Fruit fly (Drosophila melanogaster) whole organism, embryonic: Measurements from ENCODE around the gene Lamtor4.

Experiments
- Awh ChIP-seq: fragments of 200-800 bp; sonication (Bioruptor generic); IDR thresholded peaks from 2 replicates; pipeline ENCODE4, ENCODE4 v1.3.6; 2022; ENCODE audit warnings: missing biosample characterization, missing genetic modification characterization
- CG11504 ChIP-seq: fragments of 200-800 bp; sonication (Bioruptor generic); optimal IDR thresholded peaks from 3 replicates; lab custom pipeline; 2019; ENCODE audit warnings: missing biosample characterization, mild to moderate bottlenecking, missing genetic modification characterization, moderate library complexity
- CG11695 ChIP-seq: fragments of 200-800 bp; sonication (Bioruptor generic); IDR thresholded peaks from 3 replicates; pipeline ENCODE4 v1.3.6; 2022; ENCODE audit warnings: missing biosample characterization, missing genetic modification characterization
- CG12071 ChIP-seq: fragments of 200-800 bp; sonication (Bioruptor generic); optimal IDR thresholded peaks from 3 replicates; lab custom pipeline; 2018; ENCODE audit warnings: missing biosample characterization, mild to moderate bottlenecking, missing genetic modification characterization
- CG12769 ChIP-seq: fragments of 200-800 bp; sonication (Bioruptor generic); optimal IDR thresholded peaks from 2 replicates; lab custom pipeline; 2019; ENCODE audit warnings: missing biosample characterization, mild to moderate bottlenecking, missing genetic modification characterization, moderate library complexity
- CG1603 ChIP-seq: fragments of 200-800 bp; sonication (Bioruptor generic); optimal IDR thresholded peaks from 2 replicates; lab custom pipeline; 2019; ENCODE audit warnings: missing biosample characterization, mild to moderate bottlenecking, missing genetic modification characterization, moderate library complexity
- CG17829 ChIP-seq: fragments of 200-800 bp; optimal IDR thresholded peaks from 2 replicates; lab custom pipeline; 2019; ENCODE audit warnings: missing biosample characterization, mild to moderate bottlenecking, missing genetic modification characterization, moderate library complexity
- CG2678 ChIP-seq: fragments of 200-800 bp; sonication (Bioruptor generic); optimal IDR thresholded peaks from 3 replicates; lab custom pipeline; 2019; ENCODE audit warnings: missing biosample characterization, mild to moderate bottlenecking, missing genetic modification characterization, moderate library complexity
- CG2712 ChIP-seq: fragments of 200-800 bp; optimal IDR thresholded peaks from 3 replicates; lab custom pipeline; 2019; ENCODE audit warnings: missing biosample characterization, mild to moderate bottlenecking, missing genetic modification characterization, moderate library complexity
- CG3726 ChIP-seq: fragments of 200-800 bp; sonication (Bioruptor generic); IDR thresholded peaks from 3 replicates; pipeline ENCODE4, ENCODE4 v1.3.6; 2022; ENCODE audit warnings: missing biosample characterization, missing genetic modification characterization
- CG3838 ChIP-seq: fragments of 200-800 bp; sonication (Bioruptor generic); optimal IDR thresholded peaks from 3 replicates; lab custom pipeline; 2016; ENCODE audit warnings: missing biosample characterization, missing genetic modification characterization
- CG4424 ChIP-seq: fragments of 200-800 bp; sonication (Bioruptor generic); optimal IDR thresholded peaks from 3 replicates; lab custom pipeline; 2016; ENCODE audit warnings: missing biosample characterization, missing genetic modification characterization
- CG6689 ChIP-seq: fragments of 200-800 bp; sonication (Bioruptor generic); IDR thresholded peaks from 2 replicates; pipeline ENCODE4 v1.3.6; 2022; ENCODE audit warnings: missing biosample characterization, missing genetic modification characterization
- CG7987 ChIP-seq: fragments of 200-800 bp; sonication (Bioruptor generic); optimal IDR thresholded peaks from 2 replicates; lab custom pipeline; 2018; ENCODE audit warnings: missing biosample characterization, mild to moderate bottlenecking, missing genetic modification characterization, moderate library complexity
- CG8924 ChIP-seq: fragments of 200-800 bp; optimal IDR thresholded peaks from 3 replicates; lab custom pipeline; 2019; ENCODE audit warnings: missing biosample characterization, mild to moderate bottlenecking, missing genetic modification characterization, moderate library complexity
- CG9609 ChIP-seq: fragments of 200-800 bp; sonication (Bioruptor generic); optimal IDR thresholded peaks from 3 replicates; lab custom pipeline; 2016; ENCODE audit warnings: missing biosample characterization, missing genetic modification characterization
- CoRest ChIP-seq: fragments of 200-800 bp; sonication (Bioruptor generic); optimal IDR thresholded peaks from 3 replicates; lab custom pipeline; 2018; ENCODE audit warnings: missing biosample characterization, mild to moderate bottlenecking, missing genetic modification characterization, moderate library complexity
- Deaf1 ChIP-seq: fragments of 200-800 bp; optimal IDR thresholded peaks from 3 replicates; lab custom pipeline; 2019; ENCODE audit warnings: missing biosample characterization, mild to moderate bottlenecking, missing genetic modification characterization, moderate library complexity
- Dfd ChIP-seq, 2 experiments: fragments of >200 bp; optimal IDR thresholded peaks; 2 replicates each; lab custom pipeline; 2017; ENCODE audit warnings: missing biosample characterization in 2 of 2, missing genetic modification characterization in 2 of 2
- Ets65A ChIP-seq: fragments of 200-800 bp; sonication (Bioruptor generic); peaks from one replicate; lab custom pipeline; 2016; ENCODE audit warnings: missing biosample characterization, missing genetic modification characterization
- Hand ChIP-seq: fragments of 200-800 bp; sonication (Bioruptor generic); optimal IDR thresholded peaks from 2 replicates; lab custom pipeline; 2017; ENCODE audit warnings: mild to moderate bottlenecking, missing biosample characterization, missing genetic modification reagents, missing genetic modification characterization
- Hmr ChIP-seq: fragments of 200-800 bp; sonication (Bioruptor generic); optimal IDR thresholded peaks from 3 replicates; lab custom pipeline; 2017; ENCODE audit warnings: mild to moderate bottlenecking, missing biosample characterization, missing genetic modification reagents, missing genetic modification characterization
- Med ChIP-seq: fragments of 200-800 bp; sonication (Bioruptor generic); peaks from one replicate; lab custom pipeline; 2016; ENCODE audit warnings: missing biosample characterization, missing genetic modification characterization, mild to moderate bottlenecking, inconsistent platforms, moderate library complexity
- Sox102F ChIP-seq: fragments of 200-800 bp; sonication (Bioruptor generic); optimal IDR thresholded peaks from 2 replicates; lab custom pipeline; 2018; ENCODE audit warnings: missing biosample characterization, mild to moderate bottlenecking, missing genetic modification characterization, moderate library complexity
- Sry-δ ChIP-seq: fragments of 200-800 bp; sonication (Bioruptor generic); optimal IDR thresholded peaks from 2 replicates; lab custom pipeline; 2016; ENCODE audit warnings: missing biosample characterization, missing genetic modification characterization
- Xrp1 ChIP-seq: fragments of 200-800 bp; sonication (Bioruptor generic); IDR thresholded peaks from 2 replicates; pipeline ENCODE4 v1.3.6; 2022; ENCODE audit warnings: missing biosample characterization, missing genetic modification characterization
- chif ChIP-seq, 2 experiments: fragments of 200-800 bp; sonication (Bioruptor generic); optimal IDR thresholded peaks; 3 replicates each; lab custom pipeline; 2016; ENCODE audit warnings: missing biosample characterization in 2 of 2, missing genetic modification characterization in 2 of 2
- chinmo ChIP-seq: fragments of 200-800 bp; sonication (Bioruptor generic); IDR thresholded peaks from 4 replicates; pipeline ENCODE4 v1.3.6; 2022; ENCODE audit warnings: missing biosample characterization, missing genetic modification characterization; ENCODE audit not compliant: partially characterized antibody
- chm ChIP-seq: fragments of 200-800 bp; sonication (Bioruptor generic); IDR thresholded peaks from 2 replicates; pipeline ENCODE4 v1.3.6; 2022; ENCODE audit warnings: missing biosample characterization, missing genetic modification characterization
- cwo ChIP-seq: fragments of 200-800 bp; sonication (Bioruptor generic); optimal IDR thresholded peaks from 3 replicates; lab custom pipeline; 2017; ENCODE audit warnings: missing biosample characterization, missing genetic modification characterization, mild to moderate bottlenecking, moderate library complexity, missing genetic modification reagents
- dimm ChIP-seq: fragments of 200-800 bp; sonication (Bioruptor generic); IDR thresholded peaks from 2 replicates; pipeline ENCODE4 v1.3.6; 2022; ENCODE audit warnings: missing biosample characterization, missing genetic modification characterization
- ham ChIP-seq: fragments of 200-800 bp; sonication (Bioruptor generic); IDR thresholded peaks from 2 replicates; pipeline ENCODE4 v1.3.6; 2022; ENCODE audit warnings: missing biosample characterization, missing genetic modification characterization
- kni ChIP-seq: fragments of 200-800 bp; sonication (Bioruptor generic); optimal IDR thresholded peaks from 3 replicates; lab custom pipeline; 2017; ENCODE audit warnings: mild to moderate bottlenecking, missing biosample characterization, missing genetic modification reagents, missing genetic modification characterization
- lov ChIP-seq, 2 experiments: fragments of 200-800 bp in 1 of 2; fragments of >200 bp in 1 of 2; sonication (Bioruptor generic) in 1 of 2; IDR thresholded peaks in 1 of 2; optimal IDR thresholded peaks in 1 of 2; 2 replicates in 1 of 2; 3 replicates in 1 of 2; pipeline versions ENCODE4 v1.3.6 to Lab custom; 2017 to 2022; ENCODE audit warnings: missing biosample characterization in 1 of 2, missing genetic modification characterization in 1 of 2
- mld ChIP-seq: fragments of 200-800 bp; sonication (Bioruptor generic); IDR thresholded peaks from 3 replicates; pipeline ENCODE4 v1.3.6; 2022; ENCODE audit warnings: missing biosample characterization, missing genetic modification characterization; ENCODE audit not compliant: partially characterized antibody
- org-1 ChIP-seq: fragments of 200-800 bp; sonication (Bioruptor generic); optimal IDR thresholded peaks from 2 replicates; lab custom pipeline; 2017; ENCODE audit warnings: missing biosample characterization, missing genetic modification characterization
- peb ChIP-seq: fragments of 200-800 bp; sonication (Bioruptor generic); IDR thresholded peaks from 2 replicates; pipeline ENCODE4 v1.3.6; 2022; ENCODE audit warnings: missing biosample characterization, missing genetic modification characterization
- ro ChIP-seq: fragments of 200-800 bp; sonication (Bioruptor generic); IDR thresholded peaks from 2 replicates; pipeline ENCODE4 v1.3.6; 2022; ENCODE audit warnings: missing biosample characterization, missing genetic modification characterization
- row ChIP-seq: fragments of 200-800 bp; sonication (Bioruptor generic); IDR thresholded peaks from 3 replicates; pipeline ENCODE4 v1.3.6; 2022; ENCODE audit warnings: missing biosample characterization, missing genetic modification characterization
- schlank ChIP-seq: fragments of 200-800 bp; sonication (Bioruptor generic); optimal IDR thresholded peaks from 2 replicates; lab custom pipeline; 2018; ENCODE audit warnings: missing biosample characterization, mild to moderate bottlenecking, missing genetic modification characterization
- sens ChIP-seq: fragments of 200-800 bp; sonication (Bioruptor generic); peaks from one replicate; lab custom pipeline; 2016; ENCODE audit warnings: missing biosample characterization, missing genetic modification characterization
- sens-2 ChIP-seq: fragments of 200-800 bp; sonication (Bioruptor generic); IDR thresholded peaks from 2 replicates; pipeline ENCODE4 v1.3.6; 2022; ENCODE audit warnings: missing biosample characterization, missing genetic modification characterization
- seq ChIP-seq: fragments of 200-800 bp; sonication (Bioruptor generic); IDR thresholded peaks from 2 replicates; pipeline ENCODE4 v1.3.6; 2022; ENCODE audit warnings: missing biosample characterization, missing genetic modification characterization
- tgo ChIP-seq: fragments of 200-800 bp; sonication (Bioruptor generic); IDR thresholded peaks from 3 replicates; pipeline ENCODE4 v1.3.6; 2022; ENCODE audit warnings: missing biosample characterization, missing genetic modification characterization
- tup ChIP-seq: fragments of 200-800 bp; sonication (Bioruptor generic); optimal IDR thresholded peaks from 2 replicates; lab custom pipeline; 2016; ENCODE audit warnings: missing biosample characterization, mild to moderate bottlenecking, missing genetic modification characterization, moderate library complexity
- zfh2 ChIP-seq: fragments of 200-800 bp; sonication (Bioruptor generic); optimal IDR thresholded peaks from 2 replicates; lab custom pipeline; 2016; ENCODE audit warnings: missing biosample characterization, missing genetic modification characterization

Gene Lamtor4

DNA sequence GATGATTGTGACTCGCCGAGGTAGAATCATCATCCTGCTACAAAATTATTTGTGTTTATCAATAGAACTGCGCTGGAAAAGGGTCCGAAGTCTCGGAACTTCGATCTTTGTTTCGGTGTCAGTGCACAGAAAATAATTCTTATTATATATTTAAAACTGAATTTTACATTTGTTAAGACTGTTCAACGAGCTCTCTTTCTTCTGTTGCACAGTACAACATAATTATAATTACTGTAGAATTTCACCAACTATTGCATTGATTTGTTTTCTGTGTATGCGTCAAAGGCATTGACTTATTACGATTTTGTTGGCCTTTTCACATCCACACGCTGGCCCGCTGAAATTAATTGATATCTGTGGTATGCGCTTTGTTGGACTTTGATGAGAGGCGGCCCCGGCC lies 33.2 kb upstream of the Lamtor4 start (continued):
- TF ChIP-seq row (GFP tag; lab: Robert Waterston, UW) (peak; percentile 23; the same call in 1 of the 3 replicates), CG2712 (tag; lab: Kevin White, UChicago) (peak; percentile 34), mld (GFP tag; lab: Robert Waterston, UW) (no peak), peb (GFP tag; lab: Robert Waterston, UW) (no peak), Hand (GFP tag; lab: Kevin White, UChicago) (no peak), CG4424 (GFP tag; lab: Kevin White, UChicago) (no peak), CG11695 (GFP tag; lab: Robert Waterston, UW) (no peak), Hmr (GFP tag; lab: Kevin White, UChicago) (no peak), tup (GFP tag; lab: Kevin White, UChicago) (no peak)
- TF ChIP-seq, all 482 proteins: peak for 21

DNA sequence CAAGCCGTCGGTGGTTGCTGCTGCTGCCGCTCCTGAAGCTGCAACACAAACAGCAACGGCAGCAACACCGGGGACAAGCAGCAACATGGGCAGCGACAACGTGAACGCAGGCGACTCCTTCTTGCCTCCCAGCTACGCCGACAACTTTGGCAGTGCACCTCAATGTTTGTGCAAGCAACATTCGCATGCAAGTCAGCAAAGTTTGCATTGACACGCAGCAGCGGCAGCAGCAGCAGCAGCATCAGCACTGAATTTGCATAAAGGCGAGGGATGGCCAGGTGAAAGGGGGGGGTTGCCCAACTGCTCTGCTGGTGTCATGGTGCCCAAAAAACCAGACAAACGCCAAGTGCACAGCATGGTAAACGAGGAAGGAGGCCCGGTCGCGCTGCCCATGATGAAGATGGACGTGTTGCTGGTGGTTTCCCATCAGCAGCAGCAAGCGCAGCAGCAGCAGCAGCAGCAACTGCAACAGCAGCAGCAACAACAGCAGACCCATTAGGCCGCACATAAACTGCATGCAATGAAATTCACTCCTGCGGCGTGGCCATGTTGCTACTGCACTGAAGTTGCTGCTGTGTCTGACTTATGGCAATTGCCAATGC lies 31.3 kb upstream of the Lamtor4 start:
- TF ChIP-seq CG12769 (tag; lab: Kevin White, UChicago) = no peak
- peak; percentile 50; the same call in 1 of the 2 replicates for TF ChIP-seq Awh (GFP tag; lab: Robert Waterston, UW)
- peak; percentile 17 for TF ChIP-seq CG11504 (tag; lab: Kevin White, UChicago)

dm6 chr3L:3866429-3866828 lies 30.3 kb upstream of the Lamtor4 start:
- TF ChIP-seq Deaf1 (tag; lab: Kevin White, UChicago) (no peak), ham (GFP tag; lab: Robert Waterston, UW) (no peak), chm (GFP tag; lab: Robert Waterston, UW) (no peak), CG3726 (GFP tag; lab: Robert Waterston, UW) (no peak), Hand (GFP tag; lab: Kevin White, UChicago) (no peak), chinmo (0 out of 4 replicates have a peak, but pooled peaks have one; percentile 12), CG9609 (GFP tag; lab: Kevin White, UChicago) (no peak), Xrp1 (GFP tag; lab: Robert Waterston, UW) (no peak), Ets65A (GFP tag; lab: Kevin White, UChicago) (peak; percentile 73), cwo (GFP tag; lab: Kevin White, UChicago) (no peak), chif (GFP tag; optimal IDR thresholded peaks at IDR 0.05; lab: Kevin White, UChicago) (no peak), CG8924 (no peak), org-1 (GFP tag; lab: Kevin White, UChicago) (no peak), Sox102F (GFP tag; lab: Kevin White, UChicago) (no peak), Sry-δ (GFP tag; lab: Kevin White, UChicago) (no peak), CG17829 (tag; lab: Kevin White, UChicago) (no peak), Dfd (GFP tag; optimal IDR thresholded peaks at IDR 0.05; lab: Kevin White, UChicago) (peak in 1 of 2 experiments; percentile 36), sens (GFP tag; lab: Kevin White, UChicago) (peak; percentile 3), tgo (GFP tag; lab: Robert Waterston, UW) (no peak), lov (optimal IDR thresholded peaks at IDR 0.05; lab: Kevin White, UChicago) (no peak), lov (GFP tag; IDR thresholded peaks at IDR 0.05; lab: Robert Waterston, UW) (no peak), CG11504 (tag; lab: Kevin White, UChicago) (peak; percentile 89), CG12071 (GFP tag; lab: Kevin White, UChicago) (no peak), sens-2 (GFP tag; lab: Robert Waterston, UW) (no peak), CG7987 (no peak), CG3838 (GFP tag; lab: Kevin White, UChicago) (no peak), CG2678 (tag; lab: Kevin White, UChicago) (no peak), seq (no peak), CG1603 (tag; lab: Kevin White, UChicago) (no peak), Med (GFP tag; lab: Kevin White, UChicago) (peak; percentile 1), dimm (GFP tag; lab: Robert Waterston, UW) (no peak), CG6689 (GFP tag; lab: Robert Waterston, UW) (no peak), CoRest (tag; lab: Kevin White, UChicago) (no peak), zfh2 (GFP tag; lab: Kevin White, UChicago) (no peak), kni (GFP tag; lab: Kevin White, UChicago) (no peak), schlank (tag; lab: Kevin White, UChicago) (no peak), ro (GFP tag; lab: Robert Waterston, UW) (no peak)
